Worm (Caenorhabditis elegans): ENCODE measurements around the gene ZK1128.1.

ce11 chrIII:10108995-10109394 lies 5.6 kb downstream of the ZK1128.1 start, which contains the start of gene T16H12.9:
- TF ChIP-seq snpc-4 (GFP tag; optimal IDR thresholded peaks at IDR 0.05), result no peak
- no peak for TF ChIP-seq snpc-4 (tag; optimal IDR thresholded peaks at IDR 0.05)
- no peak for TF ChIP-seq die-1 (tag; optimal IDR thresholded peaks at IDR 0.05)
- no peak for TF ChIP-seq nfyb-1 (GFP tag; IDR thresholded peaks at IDR 0.05)
- no peak for TF ChIP-seq D2030.7 (GFP tag; IDR thresholded peaks at IDR 0.05)
- TF ChIP-seq ceh-100 (GFP tag; IDR thresholded peaks at IDR 0.05), result no peak
- no peak for TF ChIP-seq pha-4 (tag; optimal IDR thresholded peaks at IDR 0.05)
- TF ChIP-seq F22D6.2 (tag; optimal IDR thresholded peaks at IDR 0.05), result no peak
- TF ChIP-seq unc-130 (GFP tag; optimal IDR thresholded peaks at IDR 0.05), result no peak
- no peak for TF ChIP-seq attf-5 (GFP tag; optimal IDR thresholded peaks at IDR 0.05)
- TF ChIP-seq B0261.1 (tag; optimal IDR thresholded peaks at IDR 0.05), result no peak
- TF ChIP-seq K11D2.4 (GFP tag; IDR thresholded peaks at IDR 0.05), result no peak
